Worm (Caenorhabditis elegans) whole organism, dauer: ENCODE results near the gene prx-14.

Source experiments
- unc-62 ChIP-seq: sonication (generic microtip); optimal IDR thresholded peaks from 2 replicates; lab custom pipeline; 2017; ENCODE audit warnings: missing biosample characterization, missing genetic modification reagents, missing genetic modification characterization

prx-14 gene

ce11 chrIV:11223878-11224277 is 40.9 kb downstream of the prx-14 start, which contains the start of gene C29F4.3:
TSS of gene C29F4.3 (minus strand) at chrIV:11223978.
- no peak for TF ChIP-seq unc-62 (GFP tag; lab: Kevin White, UChicago)

ce11 chrIV:11225206-11225605 is 42.3 kb downstream of the prx-14 start, which contains the start of gene col-125:
TSS of gene col-125 (plus strand) at chrIV:11225506.
- TF ChIP-seq unc-62 (GFP tag; lab: Kevin White, UChicago) = no peak

- TF ChIP-seq unc-62 (GFP tag; lab: Kevin White, UChicago) = no peak
Observed at ce11 chrIV:11226545-11226944, 43.6 kb downstream of the prx-14 start.

- no peak for TF ChIP-seq unc-62 (GFP tag; lab: Kevin White, UChicago)
Observed at ce11 chrIV:11229013-11229412, 46.1 kb downstream of the prx-14 start.

ce11 chrIV:11230069-11230468 is 47.1 kb downstream of the prx-14 start, which contains the start of gene best-7:
TSS of gene best-7 (minus strand) at chrIV:11230307.
- no peak for TF ChIP-seq unc-62 (GFP tag; lab: Kevin White, UChicago)

ce11 chrIV:11231376-11231775 is 48.4 kb downstream of the prx-14 start:
- no peak for TF ChIP-seq unc-62 (GFP tag; lab: Kevin White, UChicago)
